Worm (Caenorhabditis elegans): ENCODE measurements around the gene F54C9.7.
A peak's percentile ranks its signal among the peaks of the same experiment; 100 is the strongest.

Gene F54C9.7

DNA sequence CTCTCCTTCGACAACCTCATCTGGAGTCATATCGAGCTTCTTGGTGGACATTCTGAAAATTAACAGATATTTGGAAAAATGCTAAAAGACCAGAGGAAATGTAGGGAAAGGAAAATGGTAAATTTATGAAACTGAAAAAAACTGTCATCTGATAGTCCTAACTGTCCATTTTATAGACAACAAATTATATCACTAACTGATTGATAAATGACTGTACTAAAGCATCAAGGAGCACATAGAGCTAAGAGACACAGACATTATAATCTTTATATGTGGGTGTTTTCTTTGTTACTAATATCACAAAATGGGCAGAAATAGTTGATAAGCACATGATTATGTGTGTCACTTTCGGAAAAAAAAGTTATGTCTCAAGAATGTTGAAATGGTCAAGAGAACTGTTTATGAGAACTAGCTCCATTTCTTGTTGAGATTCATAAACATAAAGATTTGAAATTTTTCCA, 6.3 kb upstream of the F54C9.7 start, which contains the start of gene F54C9.3:
F54C9.3 (minus strand) TSS at position 51 of the 461 bp plus-strand sequence.
- TF ChIP-seq zfp-3 (GFP tag; conservative IDR thresholded peaks at IDR 0.05): no peak
- TF ChIP-seq nhr-237 (tag; optimal IDR thresholded peaks at IDR 0.05): no peak
- no peak for TF ChIP-seq F44E2.7 (GFP tag; IDR thresholded peaks at IDR 0.05)
- no peak for TF ChIP-seq vab-7 (GFP tag; IDR thresholded peaks at IDR 0.05)
- peak; percentile 91 for TF ChIP-seq pqm-1 (tag; optimal IDR thresholded peaks at IDR 0.05)
- TF ChIP-seq ZK546.5 (tag; optimal IDR thresholded peaks at IDR 0.05): no peak
- TF ChIP-seq ceh-44 (GFP tag; IDR thresholded peaks at IDR 0.05): no peak
- TF ChIP-seq arid-1 (GFP tag; conservative IDR thresholded peaks at IDR 0.05): no peak
- TF ChIP-seq duxl-1 (tag; optimal IDR thresholded peaks at IDR 0.05; ENCODE audit: poor library complexity): no peak
- peak; percentile 3 for TF ChIP-seq nhr-102 (tag; optimal IDR thresholded peaks at IDR 0.05)
- TF ChIP-seq dmd-9 (GFP tag; IDR thresholded peaks at IDR 0.05): no peak
- TF ChIP-seq jun-1 (tag; optimal IDR thresholded peaks at IDR 0.05): peak; percentile 67
- peak; percentile 48 for TF ChIP-seq T20F7.1 (GFP tag; optimal IDR thresholded peaks at IDR 0.05)
- no peak for TF ChIP-seq mxl-2 (GFP tag; conservative IDR thresholded peaks at IDR 0.05)
- TF ChIP-seq F49E8.2 (tag; optimal IDR thresholded peaks at IDR 0.05; ENCODE audit: borderline replicate concordance): no peak
- TF ChIP-seq ama-1 (optimal IDR thresholded peaks at IDR 0.05): peak; percentile 25
- TF ChIP-seq madf-9 (GFP tag; conservative IDR thresholded peaks at IDR 0.05): no peak
- no peak for TF ChIP-seq ceh-32 (tag; optimal IDR thresholded peaks at IDR 0.05; ENCODE audit: poor library complexity)
- TF ChIP-seq skn-1 (tag; optimal IDR thresholded peaks at IDR 0.05): no peak
- TF ChIP-seq fos-1 (tag; optimal IDR thresholded peaks at IDR 0.05): no peak
- TF ChIP-seq dpl-1 (GFP tag; optimal IDR thresholded peaks at IDR 0.05): no peak
- TF ChIP-seq sdz-12 (GFP tag; optimal IDR thresholded peaks at IDR 0.05): no peak
- no peak for TF ChIP-seq lin-29 (GFP tag; IDR thresholded peaks at IDR 0.05)
- no peak for TF ChIP-seq hif-1 (tag; optimal IDR thresholded peaks at IDR 0.05)
- TF ChIP-seq nhr-77 (tag; optimal IDR thresholded peaks at IDR 0.05): peak; percentile 93
- TF ChIP-seq nhr-41 (GFP tag; IDR thresholded peaks at IDR 0.05): no peak
- peak; percentile 16 for TF ChIP-seq lin-38 (GFP tag; IDR thresholded peaks at IDR 0.05)
- TF ChIP-seq hmg-1.1 (GFP tag; IDR thresholded peaks at IDR 0.05): no peak
- TF ChIP-seq Y48G9A.11 (GFP tag; IDR thresholded peaks at IDR 0.05): no peak
- no peak for TF ChIP-seq T26A8.4 (GFP tag; IDR thresholded peaks at IDR 0.05)
- TF ChIP-seq fkh-10 (GFP tag; optimal IDR thresholded peaks at IDR 0.05): no peak
- no peak for TF ChIP-seq zag-1 (tag; optimal IDR thresholded peaks at IDR 0.05)
- peak; percentile 68 for TF ChIP-seq mep-1 (tag; optimal IDR thresholded peaks at IDR 0.05)
- no peak for TF ChIP-seq zip-11 (GFP tag; IDR thresholded peaks at IDR 0.05)
- TF ChIP-seq mdl-1 (tag; optimal IDR thresholded peaks at IDR 0.05): no peak
- no peak for TF ChIP-seq nhr-25 (tag; optimal IDR thresholded peaks at IDR 0.05; ENCODE audit: borderline replicate concordance, insufficient read depth)
- TF ChIP-seq unc-62 (GFP tag; optimal IDR thresholded peaks at IDR 0.05 in 1 of 2): no peak
- no peak for TF ChIP-seq unc-62 (tag; optimal IDR thresholded peaks at IDR 0.05)
- TF ChIP-seq php-3 (GFP tag; IDR thresholded peaks at IDR 0.05): peak; percentile 99
- no peak for TF ChIP-seq ceh-82 (tag; optimal IDR thresholded peaks at IDR 0.05)
- TF ChIP-seq nhr-6 (tag; optimal IDR thresholded peaks at IDR 0.05): no peak
- peak in 1 of 2 experiments; percentile 35 for TF ChIP-seq lsy-2 (tag; optimal IDR thresholded peaks at IDR 0.05)
- TF ChIP-seq aly-2 (tag; optimal IDR thresholded peaks at IDR 0.05): no peak
- no peak for TF ChIP-seq unc-130 (GFP tag; optimal IDR thresholded peaks at IDR 0.05)
- no peak for TF ChIP-seq lin-39 (tag; optimal IDR thresholded peaks at IDR 0.05)
- TF ChIP-seq dmd-6 (GFP tag; IDR thresholded peaks at IDR 0.05): peak; percentile 92
- no peak for TF ChIP-seq aha-1 (tag)
- no peak for TF ChIP-seq ztf-11 (tag; optimal IDR thresholded peaks at IDR 0.05)
- TF ChIP-seq nhr-11 (tag; optimal IDR thresholded peaks at IDR 0.05): no peak
- TF ChIP-seq nhr-28 (tag; optimal IDR thresholded peaks at IDR 0.05): peak; percentile 95
- TF ChIP-seq daf-8 (GFP tag; IDR thresholded peaks at IDR 0.05): no peak
- no peak for TF ChIP-seq spr-3 (GFP tag; optimal IDR thresholded peaks at IDR 0.05)
- TF ChIP-seq lir-3 (tag; optimal IDR thresholded peaks at IDR 0.05): no peak
